Worm (Caenorhabditis elegans): ENCODE data around the gene ceh-21.

DNA sequence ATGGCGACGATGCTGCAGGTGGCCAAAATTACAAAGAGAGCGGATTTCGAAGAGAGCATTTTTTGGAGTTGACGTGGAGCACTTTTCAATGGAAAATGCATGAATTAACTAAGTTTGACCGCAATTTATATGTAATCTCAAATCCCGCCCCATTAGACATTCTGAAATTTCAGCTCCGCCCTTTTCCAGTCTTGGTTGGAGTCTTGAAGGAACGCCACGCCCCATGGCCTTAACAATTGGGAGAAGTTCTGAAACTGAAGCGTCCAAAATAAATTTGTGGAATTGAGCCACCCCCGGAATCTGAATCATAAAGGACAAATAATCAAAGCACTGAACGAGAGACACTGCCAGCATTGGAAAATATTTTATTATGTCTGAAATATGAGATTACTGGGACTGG, 44.7 kb upstream of the ceh-21 start, which contains the start of gene B0294.1:
- no peak for TF ChIP-seq nhr-77 (tag; optimal IDR thresholded peaks at IDR 0.05)
- TF ChIP-seq unc-62 (GFP tag; optimal IDR thresholded peaks at IDR 0.05): no peak
- no peak for TF ChIP-seq nhr-25 (tag; optimal IDR thresholded peaks at IDR 0.05)
- no peak for TF ChIP-seq elt-3 (tag; optimal IDR thresholded peaks at IDR 0.05)
- TF ChIP-seq nhr-12 (tag; optimal IDR thresholded peaks at IDR 0.05): no peak
- no peak for TF ChIP-seq zag-1 (tag; optimal IDR thresholded peaks at IDR 0.05)
- no peak for TF ChIP-seq elt-2 (tag; optimal IDR thresholded peaks at IDR 0.05)
- no peak for TF ChIP-seq ceh-82 (tag; optimal IDR thresholded peaks at IDR 0.05)
- no peak for TF ChIP-seq elt-1 (tag; optimal IDR thresholded peaks at IDR 0.05)
- TF ChIP-seq fos-1 (tag; optimal IDR thresholded peaks at IDR 0.05): no peak
- TF ChIP-seq nhr-11 (tag; optimal IDR thresholded peaks at IDR 0.05): no peak
- no peak for TF ChIP-seq tbx-2 (tag; optimal IDR thresholded peaks at IDR 0.05)
- TF ChIP-seq fkh-10 (GFP tag; optimal IDR thresholded peaks at IDR 0.05): no peak
- no peak for TF ChIP-seq aly-2 (tag; optimal IDR thresholded peaks at IDR 0.05)

All from whole organism, L3 larva.